Fruit fly (Drosophila melanogaster) whole organism, prepupa: ENCODE measurements around the gene CG43925.

ENCODE experiments used
- Blimp-1 ChIP-seq: fragments of 200-800 bp; sonication (Bioruptor generic); optimal IDR thresholded peaks from 3 replicates; lab custom pipeline; 2017; ENCODE audit warnings: missing biosample characterization, missing genetic modification characterization, mild to moderate bottlenecking, moderate library complexity, missing genetic modification reagents
- CG10631 ChIP-seq: fragments of 200-800 bp; sonication (Bioruptor generic); optimal IDR thresholded peaks from 2 replicates; lab custom pipeline; 2016; ENCODE audit warnings: missing biosample characterization, missing genetic modification characterization
- CG11294 ChIP-seq: fragments of 200-800 bp; sonication (Bioruptor generic); IDR thresholded peaks from 2 replicates; pipeline ENCODE4 v1.3.6; 2022; ENCODE audit warnings: missing biosample characterization, missing genetic modification characterization
- CG11762 ChIP-seq: fragments of 200-800 bp; sonication (Bioruptor generic); optimal IDR thresholded peaks from 3 replicates; lab custom pipeline; 2016; ENCODE audit warnings: missing biosample characterization, missing genetic modification characterization; ENCODE audit not compliant: insufficient read depth
- CG15336 ChIP-seq: fragments of 200-800 bp; sonication (Bioruptor generic); IDR thresholded peaks from 2 replicates; pipeline ENCODE4 v1.3.6; 2022; ENCODE audit warnings: missing biosample characterization, missing genetic modification characterization
- CG1621 ChIP-seq: fragments of 200-800 bp; sonication (Bioruptor generic); optimal IDR thresholded peaks from 3 replicates; lab custom pipeline; 2018; ENCODE audit warnings: missing biosample characterization, mild to moderate bottlenecking, missing genetic modification characterization
- CG3919 ChIP-seq: fragments of 200-800 bp; sonication (Bioruptor generic); optimal IDR thresholded peaks from 3 replicates; lab custom pipeline; 2016; ENCODE audit warnings: missing biosample characterization, missing genetic modification characterization
- CG6163 ChIP-seq: fragments of 200-800 bp; sonication (Bioruptor generic); IDR thresholded peaks from 3 replicates; pipeline ENCODE4 v1.3.6; 2022; ENCODE audit warnings: missing biosample characterization, missing genetic modification characterization
- CG6276 ChIP-seq: fragments of 200-800 bp; sonication (Bioruptor generic); optimal IDR thresholded peaks from 2 replicates; lab custom pipeline; 2017; ENCODE audit warnings: missing biosample characterization, mild to moderate bottlenecking, missing genetic modification characterization
- CG6808 ChIP-seq: fragments of 200-800 bp; sonication (Bioruptor generic); optimal IDR thresholded peaks from 3 replicates; lab custom pipeline; 2017; ENCODE audit warnings: missing biosample characterization, missing genetic modification characterization, mild to moderate bottlenecking, moderate library complexity, missing genetic modification reagents
- CG6854 ChIP-seq: fragments of 200-800 bp; sonication (Bioruptor generic); optimal IDR thresholded peaks from 2 replicates; lab custom pipeline; 2017; ENCODE audit warnings: missing biosample characterization, mild to moderate bottlenecking, missing genetic modification characterization
- CG7368 ChIP-seq: fragments of 200-800 bp; sonication (Bioruptor generic); optimal IDR thresholded peaks from 3 replicates; lab custom pipeline; 2016; ENCODE audit warnings: missing biosample characterization, missing genetic modification characterization
- CG8119 ChIP-seq: fragments of 200-800 bp; sonication (Bioruptor generic); IDR thresholded peaks from 3 replicates; pipeline ENCODE4 v1.3.6; 2022; ENCODE audit warnings: missing biosample characterization, missing genetic modification characterization
- CG8319 ChIP-seq: fragments of 200-800 bp; sonication (Bioruptor generic); optimal IDR thresholded peaks from 3 replicates; lab custom pipeline; 2016; ENCODE audit warnings: missing biosample characterization, missing genetic modification characterization
- CG9139 ChIP-seq: fragments of 200-800 bp; sonication (Bioruptor generic); optimal IDR thresholded peaks from 3 replicates; lab custom pipeline; 2017; ENCODE audit warnings: missing biosample characterization, mild to moderate bottlenecking, missing genetic modification characterization
- Eip93F ChIP-seq: fragments of 200-800 bp; sonication (Bioruptor generic); optimal IDR thresholded peaks from 2 replicates; lab custom pipeline; 2016; ENCODE audit warnings: missing biosample characterization, mild to moderate bottlenecking, missing genetic modification characterization
- Ets21C ChIP-seq: fragments of 200-800 bp; sonication (Bioruptor generic); optimal IDR thresholded peaks from 3 replicates; lab custom pipeline; 2016; ENCODE audit warnings: missing biosample characterization, missing genetic modification characterization
- Ets96B ChIP-seq: fragments of 200-800 bp; optimal IDR thresholded peaks from 2 replicates; lab custom pipeline; 2019; ENCODE audit warnings: missing biosample characterization, mild to moderate bottlenecking, missing genetic modification characterization, moderate library complexity
- Hr38 ChIP-seq: sonication (Bioruptor generic); optimal IDR thresholded peaks from 2 replicates; lab custom pipeline; 2016; ENCODE audit warnings: missing biosample characterization, missing genetic modification characterization
- Hr4 ChIP-seq: fragments of 200-800 bp; sonication (Bioruptor generic); optimal IDR thresholded peaks from 3 replicates; lab custom pipeline; 2016; ENCODE audit warnings: missing biosample characterization, missing genetic modification characterization
- Lpt ChIP-seq: fragments of 200-800 bp; sonication (Bioruptor generic); optimal IDR thresholded peaks from 3 replicates; lab custom pipeline; 2016; ENCODE audit warnings: missing biosample characterization, missing genetic modification characterization
- Met ChIP-seq: fragments of 200-800 bp; sonication (Bioruptor generic); optimal IDR thresholded peaks from 3 replicates; lab custom pipeline; 2016; ENCODE audit warnings: missing biosample characterization, missing genetic modification characterization
- OdsH ChIP-seq: fragments of 200-800 bp; sonication (Bioruptor generic); optimal IDR thresholded peaks from 3 replicates; lab custom pipeline; 2016; ENCODE audit warnings: missing biosample characterization, missing genetic modification characterization
- Sox102F ChIP-seq: fragments of 200-800 bp; sonication (Bioruptor generic); optimal IDR thresholded peaks from 2 replicates; lab custom pipeline; 2016; ENCODE audit warnings: missing biosample characterization, mild to moderate bottlenecking, missing genetic modification characterization
- Sox14 ChIP-seq: fragments of 200-800 bp; sonication (Bioruptor generic); optimal IDR thresholded peaks from 3 replicates; lab custom pipeline; 2016; ENCODE audit warnings: missing biosample characterization, missing genetic modification characterization
- Sox15 ChIP-seq: fragments of 200-800 bp; sonication (Bioruptor generic); optimal IDR thresholded peaks from 3 replicates; lab custom pipeline; 2016; ENCODE audit warnings: missing biosample characterization, missing genetic modification characterization
- acj6 ChIP-seq: fragments of 200-800 bp; sonication (Bioruptor generic); optimal IDR thresholded peaks from 3 replicates; lab custom pipeline; 2016; ENCODE audit warnings: missing biosample characterization, missing genetic modification characterization
- dac ChIP-seq: fragments of 200-800 bp; sonication (Bioruptor generic); optimal IDR thresholded peaks from 2 replicates; lab custom pipeline; 2017; ENCODE audit warnings: missing biosample characterization, mild to moderate bottlenecking, missing genetic modification characterization
- dsx ChIP-seq: fragments of 200-800 bp; optimal IDR thresholded peaks from 3 replicates; lab custom pipeline; 2019; ENCODE audit warnings: missing biosample characterization, mild to moderate bottlenecking, missing genetic modification characterization, moderate library complexity; ENCODE audit not compliant: poor library complexity, severe bottlenecking
- esn ChIP-seq: fragments of 200-800 bp; sonication (Bioruptor generic); optimal IDR thresholded peaks from 2 replicates; lab custom pipeline; 2016; ENCODE audit warnings: missing biosample characterization, mild to moderate bottlenecking, missing genetic modification characterization, moderate library complexity
- fd59A ChIP-seq: fragments of 200-800 bp; sonication (Bioruptor generic); optimal IDR thresholded peaks from 2 replicates; lab custom pipeline; 2017; ENCODE audit warnings: missing biosample characterization, mild to moderate bottlenecking, missing genetic modification characterization, missing genetic modification reagents
- fkh ChIP-seq: fragments of 200-800 bp; sonication (Bioruptor generic); optimal IDR thresholded peaks from 3 replicates; lab custom pipeline; 2017; ENCODE audit warnings: missing biosample characterization, mild to moderate bottlenecking, missing genetic modification characterization, moderate library complexity
- lz ChIP-seq: fragments of 200-800 bp; sonication (Bioruptor generic); optimal IDR thresholded peaks from 3 replicates; lab custom pipeline; 2016; ENCODE audit warnings: missing biosample characterization, missing genetic modification characterization
- net ChIP-seq: fragments of 200-800 bp; sonication (Bioruptor generic); optimal IDR thresholded peaks from 3 replicates; lab custom pipeline; 2016; ENCODE audit warnings: missing biosample characterization, missing genetic modification characterization
- pdm3 ChIP-seq: fragments of 200-800 bp; sonication (Bioruptor generic); optimal IDR thresholded peaks from 3 replicates; lab custom pipeline; 2016; ENCODE audit warnings: missing biosample characterization, missing genetic modification characterization
- spab ChIP-seq: fragments of 200-800 bp; sonication (Bioruptor generic); optimal IDR thresholded peaks from 2 replicates; lab custom pipeline; 2017; ENCODE audit warnings: missing biosample characterization, mild to moderate bottlenecking, missing genetic modification characterization, missing genetic modification reagents
- ss ChIP-seq, 2 experiments: fragments of 200-800 bp; sonication (Bioruptor generic); optimal IDR thresholded peaks; 2 replicates in 1 of 2; 3 replicates in 1 of 2; lab custom pipeline; 2017 to 2018; ENCODE audit warnings: mild to moderate bottlenecking in 2 of 2, missing biosample characterization in 2 of 2, missing genetic modification characterization in 2 of 2, moderate library complexity in 1 of 2
- topi ChIP-seq: fragments of 200-800 bp; sonication (Bioruptor generic); optimal IDR thresholded peaks from 3 replicates; lab custom pipeline; 2016; ENCODE audit warnings: missing biosample characterization, missing genetic modification characterization
- vri ChIP-seq: fragments of 200-800 bp; sonication (Bioruptor generic); optimal IDR thresholded peaks from 3 replicates; lab custom pipeline; 2016; ENCODE audit warnings: missing biosample characterization, mild to moderate bottlenecking, missing genetic modification characterization

CG43925 gene

DNA sequence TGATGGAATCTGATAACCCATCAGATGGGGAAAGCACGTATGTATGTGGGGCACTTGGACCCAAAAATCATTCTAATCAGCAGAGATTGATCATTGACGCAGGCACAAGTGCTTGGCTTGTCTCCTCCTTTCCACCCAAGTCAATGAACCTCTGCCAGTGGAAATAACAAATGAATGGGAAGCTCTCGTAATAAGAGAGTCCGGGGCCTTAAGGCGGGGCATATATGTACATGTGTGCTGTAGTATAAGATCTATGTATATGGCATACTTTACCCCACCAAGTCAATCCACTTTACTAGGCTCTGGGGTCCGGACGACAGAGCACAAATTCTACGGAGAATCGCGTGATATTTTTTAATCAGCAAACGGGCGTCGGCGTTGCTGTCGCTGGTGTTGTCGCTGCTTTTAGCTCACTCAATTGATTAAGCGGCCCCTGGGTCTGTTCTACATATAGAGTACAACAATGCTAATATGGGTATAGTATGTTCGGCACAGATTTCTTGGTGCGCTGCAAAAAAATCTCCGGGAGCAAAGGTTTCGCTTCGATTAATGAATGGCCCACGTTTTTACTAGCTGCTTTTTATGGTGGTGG, 29.9 kb downstream of the CG43925 start (continued):
- TF ChIP-seq spab (GFP tag; lab: Kevin White, UChicago) (no peak), Eip93F (GFP tag; lab: Kevin White, UChicago) (no peak), Lpt (GFP tag; lab: Kevin White, UChicago) (peak; percentile 32), Sox15 (GFP tag; lab: Kevin White, UChicago) (no peak), CG6276 (peak; percentile 44), CG8119 (0 out of 3 replicates have a peak, but pooled peaks have one; percentile 35), CG6808 (GFP tag; lab: Kevin White, UChicago) (no peak), CG10631 (GFP tag; lab: Kevin White, UChicago) (no peak), Ets21C (no peak), topi (GFP tag; lab: Kevin White, UChicago) (no peak), acj6 (GFP tag; lab: Kevin White, UChicago) (no peak), CG9139 (GFP tag; lab: Kevin White, UChicago) (peak; percentile 17), net (no peak), dac (no peak), Ets96B (tag; lab: Kevin White, UChicago) (no peak), CG7368 (GFP tag; lab: Kevin White, UChicago) (no peak), fkh (GFP tag; lab: Kevin White, UChicago) (peak; percentile 8), OdsH (GFP tag; lab: Kevin White, UChicago) (no peak), ss (GFP tag; optimal IDR thresholded peaks at IDR 0.05; lab: Kevin White, UChicago) (peak; percentile 5 to 73), Hr4 (GFP tag; lab: Kevin White, UChicago) (no peak), fd59A (no peak), CG6854 (no peak), CG1621 (peak; percentile 39), Met (GFP tag; lab: Kevin White, UChicago) (no peak), pdm3 (GFP tag; lab: Kevin White, UChicago) (no peak), CG6163 (GFP tag; lab: Robert Waterston, UW) (peak; percentile 65; the same call in 2 of the 3 replicates), CG15336 (0 out of 2 replicates have a peak, but pooled peaks have one; percentile 27), esn (GFP tag; lab: Kevin White, UChicago) (no peak)

DNA sequence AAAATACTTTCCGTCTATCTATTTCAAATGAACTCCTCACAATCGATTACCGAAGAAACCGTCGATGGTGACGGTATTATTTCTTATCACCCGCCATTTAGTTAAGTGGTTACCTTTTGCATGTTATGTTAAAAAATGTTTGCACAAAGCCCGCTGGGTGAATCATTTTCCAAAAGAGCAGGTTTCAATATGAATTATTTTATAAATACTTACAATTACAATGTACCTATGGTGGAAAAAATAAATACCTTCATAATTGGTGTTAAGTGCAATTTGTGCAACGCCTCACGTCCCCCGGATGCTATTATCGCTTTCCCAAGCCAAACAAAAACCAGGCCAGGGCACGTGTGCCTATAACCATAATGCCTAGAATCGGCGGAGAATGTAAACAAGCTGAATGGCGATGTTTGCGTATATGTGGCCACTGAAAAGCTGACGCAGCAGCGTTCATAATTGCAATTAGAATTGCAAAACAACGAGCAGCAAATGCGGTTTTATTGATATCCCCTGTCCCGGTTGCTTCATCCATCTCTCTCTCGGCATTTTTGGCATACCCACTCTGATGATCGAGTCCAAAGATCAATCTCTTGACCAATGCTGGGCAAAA, 30.7 kb downstream of the CG43925 start:
- TF ChIP-seq lz (GFP tag; lab: Kevin White, UChicago): no peak
- no peak for TF ChIP-seq dsx (GFP tag; lab: Kevin White, UChicago)
- TF ChIP-seq vri: no peak
- TF ChIP-seq OdsH (GFP tag; lab: Kevin White, UChicago): no peak
- TF ChIP-seq topi (GFP tag; lab: Kevin White, UChicago): no peak
- no peak for TF ChIP-seq CG7368 (GFP tag; lab: Kevin White, UChicago)
- TF ChIP-seq Sox102F: no peak
- no peak for TF ChIP-seq CG3919 (GFP tag; lab: Kevin White, UChicago)
- no peak for TF ChIP-seq CG8319 (GFP tag; lab: Kevin White, UChicago)
- TF ChIP-seq Eip93F (GFP tag; lab: Kevin White, UChicago): no peak
- no peak for TF ChIP-seq CG11762 (GFP tag; lab: Kevin White, UChicago)
- TF ChIP-seq CG6276: no peak
- no peak for TF ChIP-seq CG11294 (GFP tag; lab: Robert Waterston, UW)
- no peak for TF ChIP-seq CG8119
- no peak for TF ChIP-seq Lpt (GFP tag; lab: Kevin White, UChicago)
- TF ChIP-seq spab (GFP tag; lab: Kevin White, UChicago): no peak
- no peak for TF ChIP-seq Sox14 (GFP tag; lab: Kevin White, UChicago)
- no peak for TF ChIP-seq fd59A
- no peak for TF ChIP-seq Hr38
- TF ChIP-seq Blimp-1 (GFP tag; lab: Kevin White, UChicago): no peak
